Worm (Caenorhabditis elegans) whole organism, midembryonic: ENCODE data around the gene gst-42.

ENCODE experiments used
- T22C8.4 ChIP-seq: fragments of 200-800 bp; sonication (Bioruptor generic); IDR thresholded peaks from 2 replicates; pipeline ENCODE4 v1.3.6; 2022; ENCODE audit warnings: missing genetic modification characterization, missing compliant biosample characterization
- cog-1 ChIP-seq: sonication (generic microtip); optimal IDR thresholded peaks from 2 replicates; lab custom pipeline; 2016; ENCODE audit warnings: missing genetic modification characterization, missing compliant biosample characterization
- flt-1 ChIP-seq: fragments of 200-800 bp; sonication (Bioruptor generic); IDR thresholded peaks from 2 replicates; pipeline ENCODE4 v1.3.6; 2022; ENCODE audit warnings: missing genetic modification characterization, missing compliant biosample characterization
- klf-2 ChIP-seq: fragments of 200-800 bp; sonication (Bioruptor generic); conservative IDR thresholded peaks from 2 replicates; pipeline ENCODE4 v1.3.6; 2022; ENCODE audit warnings: missing genetic modification reagents, missing genetic modification characterization, missing compliant biosample characterization
- med-1 ChIP-seq: sonication (generic microtip); optimal IDR thresholded peaks from 2 replicates; lab custom pipeline; 2017; ENCODE audit warnings: missing genetic modification characterization, mild to moderate bottlenecking, missing compliant biosample characterization, antibody characterized with exemption, missing genetic modification reagents; ENCODE audit not compliant: insufficient read depth
- ref-1 ChIP-seq: fragments of 200-800 bp; sonication (Bioruptor generic); conservative IDR thresholded peaks from 2 replicates; pipeline ENCODE4 v1.3.6; 2022; ENCODE audit warnings: missing genetic modification reagents, missing genetic modification characterization, missing compliant biosample characterization
- tab-1 ChIP-seq: fragments of 200-800 bp; sonication (Bioruptor generic); IDR thresholded peaks from 2 replicates; pipeline ENCODE4 v1.3.6; 2022; ENCODE audit warnings: missing genetic modification characterization, missing compliant biosample characterization
- ztf-23 ChIP-seq: fragments of 200-800 bp; sonication (Bioruptor generic); IDR thresholded peaks from 2 replicates; pipeline ENCODE4 v1.3.6; 2022; ENCODE audit warnings: missing genetic modification reagents, missing genetic modification characterization, missing compliant biosample characterization
- ztf-29 ChIP-seq: fragments of 200-800 bp; sonication (Bioruptor generic); IDR thresholded peaks from 2 replicates; pipeline ENCODE4 v1.3.6; 2022; ENCODE audit warnings: missing genetic modification reagents, missing genetic modification characterization, missing compliant biosample characterization

The gst-42 gene

DNA sequence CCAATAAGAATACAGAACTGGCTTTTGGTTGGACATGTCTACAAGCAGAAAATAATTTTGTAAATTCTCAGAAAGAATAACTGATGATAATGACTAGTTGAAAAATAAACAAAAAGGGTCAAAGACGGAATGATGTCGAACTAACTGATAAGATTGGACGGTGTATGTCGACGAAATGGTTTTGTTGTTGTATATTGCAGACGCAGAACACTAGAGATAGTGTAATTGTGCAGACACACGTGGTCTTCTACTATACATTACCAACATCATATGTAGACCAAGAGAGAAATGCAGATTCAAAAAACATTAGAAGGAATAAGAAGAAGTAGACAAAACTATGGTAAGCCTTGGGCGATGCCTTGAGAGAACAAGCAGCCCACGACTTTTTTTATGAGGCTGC lies at the start of gene gst-42, which contains the start of gene D1053.2:
TSS of gene gst-42 (minus strand) at position 176 of the 400 bp plus-strand sequence.
TSS of gene D1053.2 (plus strand) at position 391 of the 400 bp plus-strand sequence.
- no peak for TF ChIP-seq ztf-23 (GFP tag; lab: Robert Waterston, UW)
- TF ChIP-seq cog-1 (tag; lab: Kevin White, UChicago): no peak
- TF ChIP-seq ref-1 (GFP tag; lab: Robert Waterston, UW): no peak
- TF ChIP-seq klf-2 (GFP tag; lab: Robert Waterston, UW): no peak
- no peak for TF ChIP-seq T22C8.4 (GFP tag; lab: Robert Waterston, UW)
- TF ChIP-seq flt-1 (GFP tag; lab: Robert Waterston, UW): no peak
- no peak for TF ChIP-seq tab-1 (GFP tag; lab: Robert Waterston, UW)
- no peak for TF ChIP-seq ztf-29
- TF ChIP-seq med-1 (GFP tag; lab: Kevin White, UChicago): no peak

DNA sequence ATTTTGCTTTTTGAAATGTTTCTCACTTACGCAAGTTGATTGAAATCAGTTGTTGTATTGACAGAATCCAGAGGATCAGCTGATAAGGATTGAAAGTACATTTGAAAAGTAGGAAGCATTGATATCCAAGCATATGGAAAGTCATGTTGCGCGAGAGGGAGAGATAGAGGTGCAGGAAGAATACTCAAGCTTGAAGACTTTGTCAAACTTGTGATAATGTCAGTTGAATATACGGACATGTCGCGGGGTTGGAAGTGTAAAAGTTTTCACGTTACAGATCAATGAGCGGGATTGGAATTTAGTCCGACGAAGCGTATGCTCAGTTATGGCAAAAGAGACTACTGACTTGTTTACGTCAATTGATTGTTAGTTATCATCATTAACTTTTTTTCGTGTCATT lies 41.5 kb upstream of the gst-42 start, which contains the start of gene ttx-3:
TSS of gene ttx-3 (minus strand) at position 101 of the 400 bp plus-strand sequence.
- TF ChIP-seq ztf-23 (GFP tag; lab: Robert Waterston, UW): no peak
- no peak for TF ChIP-seq med-1 (GFP tag; lab: Kevin White, UChicago)

DNA sequence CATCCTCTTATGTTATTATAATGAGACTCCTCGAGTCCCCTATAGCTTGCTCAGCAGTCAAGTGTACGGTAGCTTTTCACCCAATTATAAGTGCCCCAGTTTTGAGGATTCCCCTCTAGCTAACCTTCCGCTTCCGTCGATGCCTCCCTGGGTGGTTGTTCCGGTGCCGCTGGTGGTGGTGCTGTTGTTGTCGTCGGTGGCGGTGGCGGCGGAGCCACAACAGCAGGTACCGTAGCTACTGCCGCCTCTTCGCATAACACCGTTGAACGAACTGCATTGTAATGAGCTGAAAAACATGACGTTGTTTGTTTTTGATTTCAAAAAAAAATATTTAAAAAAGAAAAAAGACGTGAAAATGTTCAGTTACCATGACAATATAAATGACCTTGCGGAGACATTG lies 38.7 kb upstream of the gst-42 start:
- no peak for TF ChIP-seq med-1 (GFP tag; lab: Kevin White, UChicago)

DNA sequence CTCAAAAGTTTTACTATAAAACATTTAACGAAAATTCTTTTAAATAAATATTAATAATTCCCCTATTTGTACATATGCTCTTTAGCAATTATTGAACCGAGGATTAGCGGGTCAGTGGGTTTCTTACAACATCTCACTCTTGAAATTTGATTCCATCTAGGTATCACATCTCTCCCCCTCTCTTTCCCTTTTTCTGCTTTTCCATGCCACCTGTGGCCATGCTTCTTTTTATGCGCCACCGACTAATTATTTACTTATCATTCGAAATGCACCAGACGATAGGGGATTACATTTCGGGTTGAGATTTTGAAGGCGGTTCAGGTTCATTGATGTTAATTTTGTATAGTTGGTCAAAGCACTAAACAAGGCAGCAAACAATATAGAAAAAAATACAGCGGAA lies 38.1 kb upstream of the gst-42 start:
- TF ChIP-seq med-1 (GFP tag; lab: Kevin White, UChicago): no peak

DNA sequence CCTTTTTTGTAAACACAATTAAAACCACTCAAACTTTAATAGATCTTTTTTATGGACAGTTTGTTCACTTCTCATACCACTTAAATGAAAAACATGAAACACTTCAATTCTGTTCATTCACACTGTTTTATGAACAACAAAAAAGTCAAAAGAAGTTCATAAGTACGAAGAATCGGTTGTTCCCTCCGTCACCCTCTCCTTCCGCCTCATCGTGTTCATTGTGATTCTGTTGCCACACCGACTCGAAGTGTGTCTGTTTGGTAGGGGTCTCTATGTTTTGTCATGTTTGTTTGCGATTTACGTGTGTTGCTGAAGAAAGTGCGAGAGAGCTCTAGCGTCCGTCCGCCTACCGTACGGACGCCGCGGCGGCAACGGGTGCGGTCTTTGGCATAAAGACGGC lies 31.1 kb upstream of the gst-42 start, which contains the start of gene lact-7:
TSS of gene lact-7 (plus strand) at position 301 of the 400 bp plus-strand sequence.
- TF ChIP-seq flt-1 (GFP tag; lab: Robert Waterston, UW) (no peak), klf-2 (GFP tag; lab: Robert Waterston, UW) (no peak), ztf-29 (no peak), med-1 (GFP tag; lab: Kevin White, UChicago) (no peak), T22C8.4 (GFP tag; lab: Robert Waterston, UW) (no peak), ztf-23 (GFP tag; lab: Robert Waterston, UW) (no peak), tab-1 (GFP tag; lab: Robert Waterston, UW) (no peak), ref-1 (GFP tag; lab: Robert Waterston, UW) (no peak)

DNA sequence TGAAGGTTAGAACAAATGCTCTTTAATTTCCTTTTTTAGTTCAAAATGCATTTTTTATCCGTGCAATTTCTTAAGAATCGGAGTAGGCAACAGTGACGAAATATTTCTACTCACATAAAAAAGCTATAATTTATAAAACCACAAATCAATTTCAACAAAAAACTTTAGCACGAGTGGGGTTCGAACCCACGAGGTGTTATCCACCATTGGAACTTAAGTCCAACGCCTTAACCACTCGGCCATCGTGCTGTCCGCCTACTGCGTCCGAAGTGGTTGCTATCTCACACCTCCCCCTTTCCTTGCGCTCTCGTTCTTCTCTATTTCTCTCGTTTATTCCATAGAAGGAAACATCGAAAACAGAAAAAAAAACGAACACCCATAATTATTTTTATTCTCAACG lies 29.9 kb upstream of the gst-42 start:
- peak; percentile 96 for TF ChIP-seq flt-1 (GFP tag; lab: Robert Waterston, UW)
- peak; percentile 88 for TF ChIP-seq ztf-23 (GFP tag; lab: Robert Waterston, UW)
- peak; percentile 90 for TF ChIP-seq ztf-29
- TF ChIP-seq klf-2 (GFP tag; lab: Robert Waterston, UW): peak; percentile 83
- TF ChIP-seq med-1 (GFP tag; lab: Kevin White, UChicago): peak; percentile 30
- peak; percentile 92 for TF ChIP-seq tab-1 (GFP tag; lab: Robert Waterston, UW)
- TF ChIP-seq T22C8.4 (GFP tag; lab: Robert Waterston, UW): peak; percentile 85
- TF ChIP-seq cog-1 (tag; lab: Kevin White, UChicago): peak; percentile 74
- TF ChIP-seq ref-1 (GFP tag; lab: Robert Waterston, UW): peak; percentile 79

DNA sequence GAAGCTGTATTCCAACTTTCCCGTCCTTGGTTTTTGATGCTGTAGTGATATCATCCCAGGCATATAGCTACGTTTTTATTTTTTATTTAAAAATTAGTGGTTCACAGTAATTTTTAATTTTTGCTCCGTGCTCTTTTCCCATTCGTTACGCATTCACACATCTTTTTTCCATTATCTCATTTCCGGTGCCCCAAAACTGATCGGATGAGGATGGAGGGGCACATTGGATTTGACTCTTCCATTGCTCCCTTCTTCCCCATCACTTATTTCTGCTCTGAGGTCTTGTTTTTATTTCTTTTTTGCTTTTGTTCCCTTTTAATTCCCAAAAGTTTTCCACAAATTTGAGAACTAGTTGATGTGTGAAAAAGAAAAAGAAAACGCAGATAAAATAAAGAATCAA lies 25.4 kb upstream of the gst-42 start:
- TF ChIP-seq ztf-29 (no peak), cog-1 (tag; lab: Kevin White, UChicago) (no peak), med-1 (GFP tag; lab: Kevin White, UChicago) (no peak), flt-1 (GFP tag; lab: Robert Waterston, UW) (no peak), tab-1 (GFP tag; lab: Robert Waterston, UW) (no peak), ztf-23 (GFP tag; lab: Robert Waterston, UW) (no peak), klf-2 (GFP tag; lab: Robert Waterston, UW) (no peak), ref-1 (GFP tag; lab: Robert Waterston, UW) (no peak), T22C8.4 (GFP tag; lab: Robert Waterston, UW) (no peak)

DNA sequence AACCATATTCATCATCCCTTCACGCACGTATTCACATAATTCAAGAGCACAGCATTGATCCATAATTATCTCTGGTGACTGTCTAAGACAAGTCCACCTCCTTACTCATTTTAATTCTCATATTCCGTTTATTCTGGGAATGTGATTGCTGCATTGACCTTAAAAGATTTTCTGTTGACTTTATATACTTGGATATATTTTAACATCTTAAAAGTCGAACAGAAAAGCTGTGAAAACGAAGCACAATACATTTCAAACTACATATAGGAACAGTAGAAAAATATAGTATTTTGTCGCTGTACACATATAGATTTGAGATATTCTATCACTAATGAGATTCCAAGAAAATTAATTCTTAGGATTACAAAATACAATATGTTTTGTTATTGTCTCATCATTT lies 24.6 kb upstream of the gst-42 start:
- TF ChIP-seq tab-1 (GFP tag; lab: Robert Waterston, UW): no peak
- TF ChIP-seq T22C8.4 (GFP tag; lab: Robert Waterston, UW): no peak
- TF ChIP-seq ztf-23 (GFP tag; lab: Robert Waterston, UW): no peak
- no peak for TF ChIP-seq med-1 (GFP tag; lab: Kevin White, UChicago)
- no peak for TF ChIP-seq flt-1 (GFP tag; lab: Robert Waterston, UW)
- no peak for TF ChIP-seq ref-1 (GFP tag; lab: Robert Waterston, UW)
- no peak for TF ChIP-seq ztf-29
- no peak for TF ChIP-seq klf-2 (GFP tag; lab: Robert Waterston, UW)
- no peak for TF ChIP-seq cog-1 (tag; lab: Kevin White, UChicago)

DNA sequence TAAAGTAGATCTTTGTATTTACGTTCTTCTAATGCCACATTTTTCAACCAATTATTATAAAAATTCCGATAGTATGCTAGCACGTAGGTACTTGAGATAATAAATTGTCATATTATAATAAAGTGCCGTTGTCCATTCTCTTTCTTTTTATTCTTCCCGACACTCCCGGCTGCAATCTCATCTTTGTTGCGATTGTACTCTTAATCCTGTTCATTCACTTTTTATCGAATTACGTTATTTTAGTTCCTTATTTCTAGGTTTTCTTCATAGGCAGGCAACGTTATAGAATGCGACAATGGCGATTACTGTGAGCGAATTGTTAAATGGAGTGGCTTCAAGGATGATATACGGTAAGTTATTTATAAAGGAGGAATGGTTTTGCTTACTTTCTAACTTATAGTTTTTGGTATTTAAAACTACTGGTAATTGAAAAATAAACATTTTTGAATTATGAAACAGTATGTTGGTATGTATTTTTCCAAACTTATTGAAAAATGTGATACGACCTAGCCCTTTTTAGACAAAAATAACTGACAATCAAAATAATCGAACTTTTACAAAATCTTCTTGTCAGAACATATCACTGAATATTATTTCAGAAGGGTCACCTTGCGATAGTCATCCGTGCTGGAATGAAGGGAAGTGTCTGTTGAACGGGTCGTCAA lies 18.2 kb upstream of the gst-42 start, which contains the start of gene C40H5.2:
TSS of gene C40H5.2 (plus strand) at position 256 of the 665 bp plus-strand sequence.
- TF ChIP-seq ztf-23 (GFP tag; lab: Robert Waterston, UW): no peak
- TF ChIP-seq ztf-29: no peak
- TF ChIP-seq klf-2 (GFP tag; lab: Robert Waterston, UW): no peak
- TF ChIP-seq med-1 (GFP tag; lab: Kevin White, UChicago): no peak
- no peak for TF ChIP-seq cog-1 (tag; lab: Kevin White, UChicago)
- TF ChIP-seq tab-1 (GFP tag; lab: Robert Waterston, UW): no peak
- TF ChIP-seq T22C8.4 (GFP tag; lab: Robert Waterston, UW): no peak
- no peak for TF ChIP-seq ref-1 (GFP tag; lab: Robert Waterston, UW)
- no peak for TF ChIP-seq flt-1 (GFP tag; lab: Robert Waterston, UW)
